Fruit fly (Drosophila melanogaster) whole organism, embryonic: ENCODE data around the gene Paics.

Source experiments
- Atf3 ChIP-seq: fragments of 200-800 bp; sonication (Bioruptor generic); optimal IDR thresholded peaks from 3 replicates; lab custom pipeline; 2016; ENCODE audit warnings: missing biosample characterization, missing genetic modification characterization
- BEAF-32 ChIP-seq: fragments of 200-800 bp; sonication (Bioruptor generic); optimal IDR thresholded peaks from 3 replicates; lab custom pipeline; 2017; ENCODE audit warnings: missing biosample characterization, missing genetic modification characterization, mild to moderate bottlenecking, moderate library complexity, missing genetic modification reagents
- CG10274 ChIP-seq: fragments of 200-800 bp; sonication (Bioruptor generic); optimal IDR thresholded peaks from 3 replicates; lab custom pipeline; 2017; ENCODE audit warnings: missing biosample characterization, mild to moderate bottlenecking, missing genetic modification characterization
- CG10979 ChIP-seq: fragments of 200-800 bp; sonication (Bioruptor generic); optimal IDR thresholded peaks from 2 replicates; lab custom pipeline; 2018; ENCODE audit warnings: missing biosample characterization, mild to moderate bottlenecking, missing genetic modification characterization, moderate library complexity
- CG1233 ChIP-seq: fragments of 200-800 bp; sonication (Bioruptor generic); optimal IDR thresholded peaks from 4 replicates; lab custom pipeline; 2018; ENCODE audit warnings: missing biosample characterization, mild to moderate bottlenecking, missing genetic modification characterization
- CG12659 ChIP-seq: fragments of 200-800 bp; sonication (Bioruptor generic); optimal IDR thresholded peaks from 3 replicates; lab custom pipeline; 2017; ENCODE audit warnings: mild to moderate bottlenecking, missing biosample characterization, missing genetic modification reagents, missing genetic modification characterization
- CG14667 ChIP-seq: fragments of 200-800 bp; sonication (Bioruptor generic); IDR thresholded peaks from 2 replicates; pipeline ENCODE4 v1.3.6; 2022; ENCODE audit warnings: missing biosample characterization, missing genetic modification characterization
- CG15269 ChIP-seq: fragments of 200-800 bp; sonication (Bioruptor generic); optimal IDR thresholded peaks from 2 replicates; lab custom pipeline; 2018; ENCODE audit warnings: missing biosample characterization, mild to moderate bottlenecking, missing genetic modification characterization, moderate library complexity
- CG15601 ChIP-seq: fragments of 200-800 bp; sonication (Bioruptor generic); optimal IDR thresholded peaks from 3 replicates; lab custom pipeline; 2019; ENCODE audit warnings: missing biosample characterization, mild to moderate bottlenecking, missing genetic modification characterization, moderate library complexity
- CG1602 ChIP-seq: fragments of 200-800 bp; sonication (Bioruptor generic); optimal IDR thresholded peaks from 3 replicates; lab custom pipeline; 2016; ENCODE audit warnings: missing biosample characterization, missing genetic modification characterization
- CG1603 ChIP-seq: fragments of 200-800 bp; sonication (Bioruptor generic); optimal IDR thresholded peaks from 2 replicates; lab custom pipeline; 2019; ENCODE audit warnings: missing biosample characterization, mild to moderate bottlenecking, missing genetic modification characterization, moderate library complexity
- CG16813 ChIP-seq: fragments of 200-800 bp; sonication (Bioruptor generic); IDR thresholded peaks from 3 replicates; pipeline ENCODE4 v1.3.6; 2022; ENCODE audit warnings: missing biosample characterization, missing genetic modification characterization; ENCODE audit not compliant: partially characterized antibody
- CG18619 ChIP-seq: fragments of 200-800 bp; sonication (Bioruptor generic); optimal IDR thresholded peaks from 3 replicates; lab custom pipeline; 2017; ENCODE audit warnings: missing biosample characterization, mild to moderate bottlenecking, missing genetic modification characterization
- CG31224 ChIP-seq: fragments of 200-800 bp; sonication (Bioruptor generic); IDR thresholded peaks from 2 replicates; pipeline ENCODE4 v1.3.6; 2022; ENCODE audit warnings: missing biosample characterization, missing genetic modification characterization
- CG32767 ChIP-seq: fragments of 200-800 bp; sonication (Bioruptor generic); IDR thresholded peaks from 2 replicates; pipeline ENCODE4 v1.3.6; 2022; ENCODE audit warnings: missing biosample characterization, missing genetic modification characterization
- CG34376 ChIP-seq: fragments of 200-800 bp; sonication (Bioruptor generic); optimal IDR thresholded peaks from 2 replicates; lab custom pipeline; 2018; ENCODE audit warnings: missing biosample characterization, mild to moderate bottlenecking, missing genetic modification characterization
- CG3726 ChIP-seq: fragments of 200-800 bp; sonication (Bioruptor generic); IDR thresholded peaks from 3 replicates; pipeline ENCODE4, ENCODE4 v1.3.6; 2022; ENCODE audit warnings: missing biosample characterization, missing genetic modification characterization
- CG7987 ChIP-seq: fragments of 200-800 bp; sonication (Bioruptor generic); optimal IDR thresholded peaks from 2 replicates; lab custom pipeline; 2018; ENCODE audit warnings: missing biosample characterization, mild to moderate bottlenecking, missing genetic modification characterization, moderate library complexity
- CG9215 ChIP-seq: fragments of 200-800 bp; sonication (Bioruptor generic); IDR thresholded peaks from 2 replicates; pipeline ENCODE4 v1.3.6; 2022; ENCODE audit warnings: missing biosample characterization, missing genetic modification characterization
- CG9797 ChIP-seq: fragments of 200-800 bp; sonication (Bioruptor generic); optimal IDR thresholded peaks from 3 replicates; lab custom pipeline; 2018; ENCODE audit warnings: missing biosample characterization, mild to moderate bottlenecking, missing genetic modification characterization
- CkIIα-i1 ChIP-seq: fragments of 200-800 bp; sonication (Bioruptor generic); IDR thresholded peaks from 2 replicates; pipeline ENCODE4 v1.3.6; 2022; ENCODE audit warnings: missing biosample characterization, missing genetic modification characterization
- Doc3 ChIP-seq: fragments of 200-800 bp; sonication (Bioruptor generic); IDR thresholded peaks from 3 replicates; pipeline ENCODE4 v1.3.6; 2022; ENCODE audit warnings: missing biosample characterization, missing genetic modification characterization; ENCODE audit not compliant: partially characterized antibody
- E2f1 ChIP-seq: fragments of 200-800 bp; sonication (Bioruptor generic); IDR thresholded peaks from 2 replicates; pipeline ENCODE4 v1.3.6; 2022; ENCODE audit warnings: missing biosample characterization, missing genetic modification characterization
- E2f2 ChIP-seq: fragments of 200-800 bp; sonication (Bioruptor generic); IDR thresholded peaks from 2 replicates; pipeline ENCODE4 v1.3.6; 2022; ENCODE audit warnings: missing biosample characterization, missing genetic modification characterization
- Elba2 ChIP-seq: fragments of 200-800 bp; sonication (Bioruptor generic); optimal IDR thresholded peaks from 3 replicates; lab custom pipeline; 2016; ENCODE audit warnings: missing biosample characterization, missing genetic modification characterization
- Hand ChIP-seq: fragments of 200-800 bp; sonication (Bioruptor generic); optimal IDR thresholded peaks from 2 replicates; lab custom pipeline; 2017; ENCODE audit warnings: mild to moderate bottlenecking, missing biosample characterization, missing genetic modification reagents, missing genetic modification characterization
- Hr3 ChIP-seq: fragments of 200-800 bp; sonication (Bioruptor generic); optimal IDR thresholded peaks from 3 replicates; lab custom pipeline; 2016; ENCODE audit warnings: missing biosample characterization, missing genetic modification characterization
- Hr39 ChIP-seq: fragments of >200 bp; optimal IDR thresholded peaks from 2 replicates; lab custom pipeline; 2017
- Mad ChIP-seq: fragments of 200-800 bp; sonication (Bioruptor generic); optimal IDR thresholded peaks from 2 replicates; lab custom pipeline; 2016; ENCODE audit warnings: missing biosample characterization, missing genetic modification characterization
- Max ChIP-seq: fragments of 200-800 bp; sonication (Bioruptor generic); optimal IDR thresholded peaks from 2 replicates; lab custom pipeline; 2016; ENCODE audit warnings: missing biosample characterization, mild to moderate bottlenecking, missing genetic modification characterization
- Oli ChIP-seq: fragments of 200-800 bp; sonication (Bioruptor generic); optimal IDR thresholded peaks from 2 replicates; lab custom pipeline; 2018; ENCODE audit warnings: missing biosample characterization, mild to moderate bottlenecking, missing genetic modification characterization, moderate library complexity
- Opbp ChIP-seq: fragments of 200-800 bp; sonication (Bioruptor generic); IDR thresholded peaks from 3 replicates; pipeline ENCODE4 v1.3.6; 2022; ENCODE audit warnings: missing biosample characterization, missing genetic modification characterization; ENCODE audit not compliant: partially characterized antibody
- Ravus ChIP-seq: fragments of 200-800 bp; sonication (Bioruptor generic); IDR thresholded peaks from 2 replicates; pipeline ENCODE4 v1.3.6; 2022; ENCODE audit warnings: missing biosample characterization, missing genetic modification characterization
- Sry-δ ChIP-seq: fragments of 200-800 bp; sonication (Bioruptor generic); optimal IDR thresholded peaks from 2 replicates; lab custom pipeline; 2016; ENCODE audit warnings: missing biosample characterization, missing genetic modification characterization
- ara ChIP-seq: fragments of 200-800 bp; sonication (Bioruptor generic); IDR thresholded peaks from 2 replicates; pipeline ENCODE4 v1.3.6; 2022; ENCODE audit warnings: missing biosample characterization, missing genetic modification characterization
- bigmax ChIP-seq: fragments of 200-800 bp; sonication (Bioruptor generic); optimal IDR thresholded peaks from 2 replicates; lab custom pipeline; 2018; ENCODE audit warnings: missing biosample characterization, mild to moderate bottlenecking, missing genetic modification characterization
- br ChIP-seq: fragments of >200 bp; optimal IDR thresholded peaks from 2 replicates; lab custom pipeline; 2017
- cato ChIP-seq: fragments of 200-800 bp; sonication (Bioruptor generic); optimal IDR thresholded peaks from 2 replicates; lab custom pipeline; 2016; ENCODE audit warnings: missing biosample characterization, missing genetic modification characterization, borderline replicate concordance
- disco-r ChIP-seq: fragments of 200-800 bp; sonication (Bioruptor generic); optimal IDR thresholded peaks from 2 replicates; lab custom pipeline; 2016; ENCODE audit warnings: missing biosample characterization, missing genetic modification characterization
- dm ChIP-seq: fragments of 200-800 bp; sonication (Bioruptor generic); optimal IDR thresholded peaks from 3 replicates; lab custom pipeline; 2016; ENCODE audit warnings: missing biosample characterization, missing genetic modification characterization
- en ChIP-seq: fragments of 200-800 bp; sonication (Bioruptor generic); optimal IDR thresholded peaks from 2 replicates; lab custom pipeline; 2016; ENCODE audit warnings: missing biosample characterization, missing genetic modification characterization
- fd3F ChIP-seq: fragments of 200-800 bp; sonication (Bioruptor generic); optimal IDR thresholded peaks from 2 replicates; lab custom pipeline; 2018; ENCODE audit warnings: missing biosample characterization, mild to moderate bottlenecking, missing genetic modification characterization, moderate library complexity
- ham ChIP-seq: fragments of 200-800 bp; sonication (Bioruptor generic); IDR thresholded peaks from 2 replicates; pipeline ENCODE4 v1.3.6; 2022; ENCODE audit warnings: missing biosample characterization, missing genetic modification characterization
- jumu ChIP-seq: fragments of 200-800 bp; sonication (Bioruptor generic); optimal IDR thresholded peaks from 3 replicates; lab custom pipeline; 2016; ENCODE audit warnings: missing biosample characterization, missing genetic modification characterization
- kay ChIP-seq: fragments of 200-800 bp; sonication (Bioruptor generic); optimal IDR thresholded peaks from 2 replicates; lab custom pipeline; 2016; ENCODE audit warnings: missing biosample characterization, missing genetic modification characterization
- ken ChIP-seq: fragments of 200-800 bp; sonication (Bioruptor generic); IDR thresholded peaks from 3 replicates; pipeline ENCODE4 v1.3.6; 2022; ENCODE audit warnings: missing biosample characterization, missing genetic modification characterization
- org-1 ChIP-seq: fragments of 200-800 bp; sonication (Bioruptor generic); optimal IDR thresholded peaks from 2 replicates; lab custom pipeline; 2017; ENCODE audit warnings: missing biosample characterization, missing genetic modification characterization
- pzg ChIP-seq: fragments of 200-800 bp; sonication (Bioruptor generic); optimal IDR thresholded peaks from 3 replicates; lab custom pipeline; 2018; ENCODE audit warnings: missing biosample characterization, mild to moderate bottlenecking, missing genetic modification characterization, moderate library complexity
- sens-2 ChIP-seq: fragments of 200-800 bp; sonication (Bioruptor generic); IDR thresholded peaks from 2 replicates; pipeline ENCODE4 v1.3.6; 2022; ENCODE audit warnings: missing biosample characterization, missing genetic modification characterization
- so ChIP-seq: fragments of 200-800 bp; sonication (Bioruptor generic); IDR thresholded peaks from 3 replicates; pipeline ENCODE4 v1.3.6; 2022; ENCODE audit warnings: missing biosample characterization, missing genetic modification characterization
- stwl ChIP-seq: fragments of 200-800 bp; sonication (Bioruptor generic); optimal IDR thresholded peaks from 3 replicates; lab custom pipeline; 2018; ENCODE audit warnings: missing biosample characterization, mild to moderate bottlenecking, missing genetic modification characterization, moderate library complexity

Paics gene

DNA sequence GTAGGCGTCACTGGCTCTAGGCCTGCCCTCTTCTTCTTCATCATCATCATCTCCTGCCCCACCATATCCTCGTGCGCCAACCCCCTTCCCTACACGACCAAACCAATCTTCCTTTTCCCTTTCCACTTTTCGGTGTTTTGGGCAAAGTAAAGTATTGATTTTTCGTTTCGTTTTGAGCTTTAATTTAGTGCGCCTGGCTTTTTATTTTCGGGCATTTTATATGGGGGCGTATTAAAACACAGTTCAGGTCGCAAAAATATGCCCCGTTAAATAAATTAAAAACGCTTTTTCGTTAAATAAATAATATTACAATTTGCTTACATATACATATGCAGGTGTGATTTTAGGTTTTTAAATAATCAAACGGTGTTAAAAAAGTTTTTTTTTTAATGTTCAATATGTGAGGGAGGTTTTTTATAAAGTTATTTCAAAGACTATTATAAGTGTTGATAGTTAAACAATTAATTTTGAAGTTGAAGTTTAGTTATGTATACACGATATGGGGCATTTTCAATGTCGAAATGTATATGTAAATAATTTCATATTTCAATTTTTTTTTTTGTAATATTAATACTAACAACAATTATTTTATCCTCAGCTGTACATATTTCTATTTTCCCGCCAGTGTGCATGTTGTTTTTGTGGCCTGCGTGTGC, 22.6 kb downstream of the Paics start (continued):
- TF ChIP-seq bigmax (GFP tag; lab: Kevin White, UChicago) = no peak
- TF ChIP-seq disco-r (GFP tag; lab: Kevin White, UChicago) = no peak
- peak; percentile 55 for TF ChIP-seq Hand (GFP tag; lab: Kevin White, UChicago)
- no peak for TF ChIP-seq CG7987
- TF ChIP-seq CG10979 (tag; lab: Kevin White, UChicago) = peak; percentile 80
- TF ChIP-seq BEAF-32 (GFP tag; lab: Kevin White, UChicago) = no peak
- TF ChIP-seq Hr3 (GFP tag; lab: Kevin White, UChicago) = peak; percentile 72
- peak; percentile 85 for TF ChIP-seq CG12659 (GFP tag; lab: Kevin White, UChicago)
- TF ChIP-seq ara (GFP tag; lab: Robert Waterston, UW) = no peak; the same call in 1 of the 2 replicates
- no peak for TF ChIP-seq CkIIα-i1
- peak; percentile 71 for TF ChIP-seq CG15601 (tag; lab: Kevin White, UChicago)
- TF ChIP-seq CG14667 (GFP tag; lab: Robert Waterston, UW) = no peak
- no peak for TF ChIP-seq Sry-δ
- TF ChIP-seq CG34376 = no peak
- peak; percentile 83 for TF ChIP-seq Oli (tag; lab: Kevin White, UChicago)
- TF ChIP-seq br (lab: Kevin White, UChicago) = no peak
- peak; percentile 84 for TF ChIP-seq CG15269 (tag; lab: Kevin White, UChicago)
- no peak for TF ChIP-seq Atf3 (GFP tag; lab: Kevin White, UChicago)
- peak; percentile 57 for TF ChIP-seq CG1602 (GFP tag; lab: Kevin White, UChicago)
- peak; percentile 22; the same call in 1 of the 2 replicates for TF ChIP-seq CG31224
- no peak for TF ChIP-seq jumu
- no peak for TF ChIP-seq Doc3 (GFP tag; lab: Robert Waterston, UW)
- no peak for TF ChIP-seq CG9215 (GFP tag; lab: Robert Waterston, UW)
- TF ChIP-seq stwl = no peak
- TF ChIP-seq fd3F = peak; percentile 67
- no peak for TF ChIP-seq Opbp
- no peak for TF ChIP-seq CG16813
- no peak for TF ChIP-seq dm (GFP tag; lab: Kevin White, UChicago)
- no peak for TF ChIP-seq Max (GFP tag; lab: Kevin White, UChicago)
- peak; percentile 77 for TF ChIP-seq CG18619 (GFP tag; lab: Kevin White, UChicago)
- peak; percentile 27; the same call in 1 of the 2 replicates for TF ChIP-seq E2f2 (GFP tag; lab: Robert Waterston, UW)
- TF ChIP-seq cato (GFP tag; lab: Kevin White, UChicago) = peak; percentile 10
- TF ChIP-seq Elba2 = no peak
- no peak for TF ChIP-seq ham (GFP tag; lab: Robert Waterston, UW)
- TF ChIP-seq CG1233 (GFP tag; lab: Kevin White, UChicago) = peak; percentile 67
- TF ChIP-seq en (GFP tag; lab: Kevin White, UChicago) = no peak
- TF ChIP-seq CG10274 (GFP tag; lab: Kevin White, UChicago) = peak; percentile 20
- peak; percentile 64 for TF ChIP-seq org-1 (GFP tag; lab: Kevin White, UChicago)
- TF ChIP-seq Mad (GFP tag; lab: Kevin White, UChicago) = no peak
- no peak for TF ChIP-seq Ravus (GFP tag; lab: Robert Waterston, UW)
- TF ChIP-seq CG3726 (GFP tag; lab: Robert Waterston, UW) = no peak
- no peak; the same call in 2 of the 3 replicates for TF ChIP-seq so
- no peak for TF ChIP-seq ken (GFP tag; lab: Robert Waterston, UW)
- no peak for TF ChIP-seq CG1603
- peak; percentile 42; the same call in 1 of the 2 replicates for TF ChIP-seq E2f1 (GFP tag; lab: Robert Waterston, UW)
- TF ChIP-seq Hr39 = no peak
- no peak for TF ChIP-seq CG9797 (GFP tag; lab: Kevin White, UChicago)
- no peak for TF ChIP-seq pzg (GFP tag; lab: Kevin White, UChicago)
- TF ChIP-seq sens-2 (GFP tag; lab: Robert Waterston, UW) = no peak
- TF ChIP-seq CG32767 (GFP tag; lab: Robert Waterston, UW) = peak; percentile 35; the same call in 1 of the 2 replicates
- peak; percentile 49 for TF ChIP-seq kay (GFP tag; lab: Kevin White, UChicago)
